Worm (Caenorhabditis elegans) whole organism, L2 larva: ENCODE results near the gene phb-2.

Experiments used
- C34F6.9 ChIP-seq: fragments of 150-350 bp; optimal IDR thresholded peaks from 2 replicates; lab custom pipeline; 2014; ENCODE audit warnings: missing biosample characterization, missing genetic modification characterization
- F13H6.1 ChIP-seq: sonication (generic microtip); optimal IDR thresholded peaks from 2 replicates; lab custom pipeline; 2016; ENCODE audit warnings: missing genetic modification characterization, missing compliant biosample characterization
- R02D3.7 ChIP-seq: fragments of 150-350 bp; optimal IDR thresholded peaks from 2 replicates; lab custom pipeline; 2014; ENCODE audit warnings: missing biosample characterization, missing genetic modification characterization
- alr-1 ChIP-seq: fragments of 150-350 bp; optimal IDR thresholded peaks from 2 replicates; lab custom pipeline; 2014; ENCODE audit warnings: missing biosample characterization, missing genetic modification characterization
- ceh-16 ChIP-seq: fragments of 150-350 bp; optimal IDR thresholded peaks from 2 replicates; lab custom pipeline; 2014; ENCODE audit warnings: missing biosample characterization, missing genetic modification characterization
- ceh-82 ChIP-seq: fragments of 150-350 bp; optimal IDR thresholded peaks from 2 replicates; lab custom pipeline; 2014; ENCODE audit warnings: missing biosample characterization, missing genetic modification characterization
- crh-2 ChIP-seq: sonication (generic microtip); optimal IDR thresholded peaks from 2 replicates; lab custom pipeline; 2017; ENCODE audit warnings: missing biosample characterization, missing genetic modification characterization
- dmd-4 ChIP-seq: sonication (generic microtip); optimal IDR thresholded peaks from 2 replicates; lab custom pipeline; 2017; ENCODE audit warnings: missing biosample characterization, missing genetic modification characterization
- elt-3 ChIP-seq: sonication (generic microtip); optimal IDR thresholded peaks from 2 replicates; lab custom pipeline; 2017; ENCODE audit warnings: missing biosample characterization, missing genetic modification characterization
- fos-1 ChIP-seq: fragments of 150-350 bp; optimal IDR thresholded peaks from 2 replicates; lab custom pipeline; 2014; ENCODE audit warnings: missing biosample characterization, missing genetic modification characterization
- gmeb-1 ChIP-seq: fragments of 150-350 bp; optimal IDR thresholded peaks from 2 replicates; lab custom pipeline; 2014; ENCODE audit warnings: missing biosample characterization, missing genetic modification characterization
- lin-11 ChIP-seq: fragments of 150-350 bp; sonication (generic microtip); optimal IDR thresholded peaks from 2 replicates; lab custom pipeline; 2014; ENCODE audit warnings: missing biosample characterization, missing genetic modification characterization, inconsistent platforms, mixed read lengths
- lin-13 ChIP-seq: fragments of 150-350 bp; optimal IDR thresholded peaks from 2 replicates; lab custom pipeline; 2014; ENCODE audit warnings: missing biosample characterization, missing genetic modification reagents, missing genetic modification characterization
- lin-39 ChIP-seq: fragments of 150-350 bp; optimal IDR thresholded peaks from 2 replicates; lab custom pipeline; 2014; ENCODE audit warnings: missing biosample characterization, missing genetic modification reagents, missing genetic modification characterization
- lsy-2 ChIP-seq, 2 experiments: fragments of 150-350 bp in 1 of 2; sonication (generic microtip) in 1 of 2; optimal IDR thresholded peaks; 2 replicates each; lab custom pipeline; 2014 to 2017; ENCODE audit warnings: missing biosample characterization in 2 of 2, missing genetic modification characterization in 2 of 2
- mbf-1 ChIP-seq: sonication (generic microtip); optimal IDR thresholded peaks from 2 replicates; lab custom pipeline; 2017; ENCODE audit warnings: missing biosample characterization, missing genetic modification characterization
- mdl-1 ChIP-seq, 2 experiments: fragments of 150-350 bp in 1 of 2; sonication (generic microtip) in 1 of 2; optimal IDR thresholded peaks; 2 replicates each; lab custom pipeline; 2017; ENCODE audit warnings: missing biosample characterization in 2 of 2, missing genetic modification characterization in 2 of 2
- nhr-10 ChIP-seq: sonication (generic microtip); optimal IDR thresholded peaks from 2 replicates; lab custom pipeline; 2017; ENCODE audit warnings: missing biosample characterization, missing genetic modification characterization
- nhr-12 ChIP-seq: fragments of 150-350 bp; optimal IDR thresholded peaks from 2 replicates; lab custom pipeline; 2014; ENCODE audit warnings: missing biosample characterization, missing genetic modification characterization
- nhr-129 ChIP-seq: fragments of 150-350 bp; optimal IDR thresholded peaks from 2 replicates; lab custom pipeline; 2014; ENCODE audit warnings: missing biosample characterization, missing genetic modification characterization
- nhr-21 ChIP-seq: fragments of 150-350 bp; optimal IDR thresholded peaks from 2 replicates; lab custom pipeline; 2014; ENCODE audit warnings: missing biosample characterization, missing genetic modification characterization
- nhr-23 ChIP-seq: fragments of 150-350 bp; optimal IDR thresholded peaks from 2 replicates; lab custom pipeline; 2014; ENCODE audit warnings: missing biosample characterization, missing genetic modification reagents, missing genetic modification characterization
- nhr-237 ChIP-seq: fragments of 150-350 bp; optimal IDR thresholded peaks from 2 replicates; lab custom pipeline; 2014; ENCODE audit warnings: missing biosample characterization, missing genetic modification characterization
- nhr-6 ChIP-seq: fragments of 150-350 bp; optimal IDR thresholded peaks from 2 replicates; lab custom pipeline; 2014; ENCODE audit warnings: missing biosample characterization, missing genetic modification characterization
- nhr-77 ChIP-seq: fragments of 150-350 bp; optimal IDR thresholded peaks from 2 replicates; lab custom pipeline; 2014; ENCODE audit warnings: missing biosample characterization, missing genetic modification characterization
- peb-1 ChIP-seq: fragments of 150-350 bp; optimal IDR thresholded peaks from 2 replicates; lab custom pipeline; 2014; ENCODE audit warnings: missing biosample characterization, missing genetic modification characterization
- sem-4 ChIP-seq: fragments of 150-350 bp; optimal IDR thresholded peaks from 2 replicates; lab custom pipeline; 2014; ENCODE audit warnings: missing biosample characterization, missing genetic modification reagents, missing genetic modification characterization
- skn-1 ChIP-seq: sonication (generic microtip); optimal IDR thresholded peaks from 2 replicates; lab custom pipeline; 2017; ENCODE audit warnings: missing biosample characterization, missing genetic modification characterization
- sma-3 ChIP-seq: sonication (generic microtip); optimal IDR thresholded peaks from 2 replicates; lab custom pipeline; 2016; ENCODE audit warnings: missing genetic modification reagents, missing genetic modification characterization, missing compliant biosample characterization
- sma-9 ChIP-seq, 2 experiments: fragments of 150-350 bp in 1 of 2; sonication (generic microtip) in 1 of 2; optimal IDR thresholded peaks; 2 replicates each; lab custom pipeline; 2014 to 2016; ENCODE audit warnings: missing genetic modification characterization in 2 of 2, mild to moderate bottlenecking in 1 of 2, missing biosample characterization in 1 of 2, missing compliant biosample characterization in 1 of 2, missing genetic modification reagents in 1 of 2, moderate library complexity in 1 of 2
- unc-39 ChIP-seq: fragments of 150-350 bp; optimal IDR thresholded peaks from 2 replicates; lab custom pipeline; 2014; ENCODE audit warnings: missing biosample characterization, missing genetic modification characterization
- unc-55 ChIP-seq: fragments of 150-350 bp; sonication (generic microtip); optimal IDR thresholded peaks from 3 replicates; lab custom pipeline; 2014; ENCODE audit warnings: missing biosample characterization, missing genetic modification reagents, missing genetic modification characterization
- zag-1 ChIP-seq: fragments of 150-350 bp; optimal IDR thresholded peaks from 2 replicates; lab custom pipeline; 2014; ENCODE audit warnings: missing biosample characterization, missing genetic modification characterization
- ztf-4 ChIP-seq: fragments of 150-350 bp; optimal IDR thresholded peaks from 2 replicates; lab custom pipeline; 2014; ENCODE audit warnings: missing biosample characterization, missing genetic modification characterization

phb-2 gene

DNA sequence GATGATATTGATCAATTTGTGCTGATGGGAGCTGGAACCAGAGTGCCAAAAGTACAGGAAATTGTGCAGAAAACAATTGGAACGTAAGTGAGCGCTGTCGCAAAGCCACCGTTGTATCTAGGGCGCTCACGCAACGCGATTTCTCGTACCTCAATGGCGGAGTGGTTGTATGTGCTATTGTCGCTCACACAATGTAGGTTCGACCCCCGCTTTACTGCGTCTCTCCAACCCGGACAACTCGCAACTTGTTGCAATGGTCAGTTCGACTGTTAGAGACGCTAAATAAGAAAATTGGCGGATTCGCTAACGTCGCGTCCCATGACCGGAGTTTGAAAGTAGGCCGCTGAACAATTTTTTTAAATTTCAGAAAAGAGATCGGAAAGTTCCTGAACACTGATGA lies 2.7 kb upstream of the phb-2 start:
- TF ChIP-seq lsy-2 (tag; optimal IDR thresholded peaks at IDR 0.05; lab: Kevin White, UChicago) (peak; percentile 11 to 36), unc-55 (peak; percentile 30), zag-1 (peak; percentile 9), R02D3.7 (tag; lab: Kevin White, UChicago) (no peak), nhr-129 (tag; lab: Kevin White, UChicago) (peak; percentile 85), F13H6.1 (peak; percentile 56), fos-1 (tag; lab: Kevin White, UChicago) (peak; percentile 40), lin-13 (GFP tag; lab: Kevin White, UChicago) (no peak), lin-39 (tag; lab: Kevin White, UChicago) (no peak), gmeb-1 (tag; lab: Kevin White, UChicago) (peak; percentile 69), alr-1 (no peak), lin-11 (tag; lab: Kevin White, UChicago) (peak; percentile 54), crh-2 (tag; lab: Kevin White, UChicago) (peak; percentile 29), C34F6.9 (tag; lab: Kevin White, UChicago) (peak; percentile 52), nhr-10 (no peak), sma-9 (GFP tag; optimal IDR thresholded peaks at IDR 0.05; lab: Kevin White, UChicago) (peak; percentile 67), sma-9 (tag; optimal IDR thresholded peaks at IDR 0.05; lab: Kevin White, UChicago) (no peak), ztf-4 (tag; lab: Kevin White, UChicago) (no peak), sma-3 (GFP tag; lab: Kevin White, UChicago) (peak; percentile 68), nhr-21 (tag; lab: Kevin White, UChicago) (peak; percentile 22), sem-4 (tag; lab: Kevin White, UChicago) (peak; percentile 7), nhr-77 (tag; lab: Kevin White, UChicago) (no peak)

DNA sequence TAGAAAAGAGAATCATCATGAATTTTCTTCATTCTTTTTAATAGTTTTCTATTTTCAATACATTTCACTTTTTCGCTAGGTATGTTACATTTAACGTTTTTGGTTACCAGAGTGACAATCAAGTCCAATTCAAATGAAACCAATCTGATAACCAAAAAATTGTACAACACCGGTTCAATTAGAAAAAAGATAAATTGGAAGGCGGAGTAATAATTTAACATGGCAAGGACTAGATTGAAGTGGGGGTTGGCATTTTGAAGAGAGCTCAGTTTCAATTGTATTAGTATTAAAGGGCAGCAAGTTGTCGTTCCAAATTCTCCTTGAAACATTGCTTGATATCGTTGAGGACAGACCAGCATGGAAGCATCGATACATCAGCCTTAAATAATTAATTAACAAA lies 1.5 kb downstream of the phb-2 start:
- TF ChIP-seq gmeb-1 (tag; lab: Kevin White, UChicago) (no peak), skn-1 (no peak), lin-11 (tag; lab: Kevin White, UChicago) (no peak), dmd-4 (tag; lab: Kevin White, UChicago) (no peak), nhr-6 (tag; lab: Kevin White, UChicago) (no peak)
- TF ChIP-seq, all 48 proteins: peak for 0

DNA sequence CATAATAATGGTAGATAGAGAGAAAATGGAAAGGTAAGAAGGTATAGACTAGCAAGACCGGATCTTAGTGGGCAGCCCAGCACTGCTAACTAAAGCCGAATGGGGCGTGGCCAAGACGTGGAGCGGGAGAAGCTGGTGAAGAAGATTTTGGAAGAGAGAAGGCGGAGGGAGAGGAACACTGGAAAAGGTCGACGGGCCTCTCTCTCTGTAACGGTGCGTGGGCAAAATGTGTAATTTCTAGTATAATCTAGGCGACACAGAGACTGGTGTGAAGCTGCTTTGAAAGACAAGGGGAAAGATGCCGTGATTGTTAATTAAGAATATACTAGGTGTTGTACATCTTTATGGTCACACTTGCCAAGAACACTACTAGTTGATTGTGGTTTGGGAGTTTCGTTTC lies 4.8 kb downstream of the phb-2 start, which contains the start of gene F13H8.5:
F13H8.5 (minus strand) TSS at position 101 of the 400 bp plus-strand sequence.
- TF ChIP-seq nhr-77 (tag; lab: Kevin White, UChicago) (no peak), nhr-237 (tag; lab: Kevin White, UChicago) (no peak), peb-1 (tag; lab: Kevin White, UChicago) (no peak), nhr-12 (tag; lab: Kevin White, UChicago) (no peak), nhr-129 (tag; lab: Kevin White, UChicago) (no peak), alr-1 (no peak), crh-2 (tag; lab: Kevin White, UChicago) (no peak), zag-1 (no peak), gmeb-1 (tag; lab: Kevin White, UChicago) (no peak), mdl-1 (tag; optimal IDR thresholded peaks at IDR 0.05; lab: Kevin White, UChicago) (no peak)

ce11 chrII:6257220-6257877 lies 6.1 kb downstream of the phb-2 start:
- no peak for TF ChIP-seq zag-1
- no peak for TF ChIP-seq nhr-77 (tag; lab: Kevin White, UChicago)
- TF ChIP-seq nhr-23 (tag; lab: Kevin White, UChicago): no peak
- TF ChIP-seq lin-11 (tag; lab: Kevin White, UChicago): no peak
- TF ChIP-seq nhr-21 (tag; lab: Kevin White, UChicago): no peak
- no peak for TF ChIP-seq ceh-82 (tag; lab: Kevin White, UChicago)
- TF ChIP-seq elt-3: no peak
- no peak for TF ChIP-seq unc-39 (tag; lab: Kevin White, UChicago)
- TF ChIP-seq alr-1: no peak
- TF ChIP-seq ceh-16 (tag; lab: Kevin White, UChicago): no peak
- no peak for TF ChIP-seq mbf-1 (tag; lab: Kevin White, UChicago)
- TF ChIP-seq sma-9 (GFP tag; optimal IDR thresholded peaks at IDR 0.05; lab: Kevin White, UChicago): no peak
- no peak for TF ChIP-seq sma-9 (tag; optimal IDR thresholded peaks at IDR 0.05; lab: Kevin White, UChicago)
- no peak for TF ChIP-seq dmd-4 (tag; lab: Kevin White, UChicago)
